Fruit fly (Drosophila melanogaster): ENCODE results near the gene yellow-h.

Gene yellow-h

DNA sequence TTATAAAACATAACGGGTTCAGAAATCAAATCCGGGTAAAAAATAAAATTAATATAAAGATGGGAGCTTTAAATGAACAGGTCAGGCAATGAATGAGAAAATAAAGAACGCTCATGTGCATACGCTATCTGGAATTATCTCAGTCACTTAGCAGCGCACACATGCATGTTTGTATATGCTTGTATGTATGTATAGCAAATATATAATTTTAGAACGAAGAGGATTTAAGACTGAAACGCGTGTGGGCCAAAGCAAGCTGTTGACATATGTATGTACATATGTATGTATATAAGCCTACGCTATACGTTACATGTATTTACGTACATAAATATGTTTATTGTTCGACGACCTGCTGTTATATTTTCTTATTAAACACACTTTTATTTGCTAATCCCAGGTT lies 1.9 kb upstream of the yellow-h start (continued):
- TF ChIP-seq amos (GFP tag; IDR thresholded peaks at IDR 0.05; ENCODE audit: partially characterized antibody) (no peak), sens-2 (GFP tag; IDR thresholded peaks at IDR 0.05) (no peak), jigr1 (GFP tag; IDR thresholded peaks at IDR 0.05) (no peak), CG12391 (tag; optimal IDR thresholded peaks at IDR 0.05) (no peak), disco-r (GFP tag; optimal IDR thresholded peaks at IDR 0.05) (no peak), lilli (GFP tag; optimal IDR thresholded peaks at IDR 0.05) (peak; percentile 5), pnt (GFP tag; optimal IDR thresholded peaks at IDR 0.05) (no peak), Taf1 (GFP tag; IDR thresholded peaks at IDR 0.05) (no peak), CG1792 (GFP tag; optimal IDR thresholded peaks at IDR 0.05) (no peak), prd (optimal IDR thresholded peaks at IDR 0.05) (no peak), prd (GFP tag; IDR thresholded peaks at IDR 0.05) (no peak), CG2889 (GFP tag; IDR thresholded peaks at IDR 0.05) (no peak), CG17568 (GFP tag; optimal IDR thresholded peaks at IDR 0.05) (peak; percentile 77), nerfin-1 (tag; optimal IDR thresholded peaks at IDR 0.05) (no peak), repo (GFP tag; optimal IDR thresholded peaks at IDR 0.05) (no peak), CG5180 (GFP tag; optimal IDR thresholded peaks at IDR 0.05) (no peak), CG2129 (GFP tag; IDR thresholded peaks at IDR 0.05; ENCODE audit: partially characterized antibody) (no peak), mirr (GFP tag; optimal IDR thresholded peaks at IDR 0.05) (no peak), caup (GFP tag; optimal IDR thresholded peaks at IDR 0.05; ENCODE audit: severe bottlenecking) (no peak), fd3F (GFP tag; optimal IDR thresholded peaks at IDR 0.05) (no peak), CG13287 (GFP tag; IDR thresholded peaks at IDR 0.05; ENCODE audit: partially characterized antibody) (no peak), Scr (GFP tag; IDR thresholded peaks at IDR 0.05; ENCODE audit: partially characterized antibody) (no peak), CG16815 (GFP tag; optimal IDR thresholded peaks at IDR 0.05) (no peak), CG4404 (GFP tag; IDR thresholded peaks at IDR 0.05) (no peak), grn (GFP tag; optimal IDR thresholded peaks at IDR 0.05) (no peak), stc (GFP tag; IDR thresholded peaks at IDR 0.05) (no peak; the same call in 1 of the 2 replicates), gt (GFP tag; IDR thresholded peaks at IDR 0.05) (no peak), Max (GFP tag; optimal IDR thresholded peaks at IDR 0.05) (peak; percentile 8), btn (GFP tag; optimal IDR thresholded peaks at IDR 0.05) (no peak), CG3847 (GFP tag; IDR thresholded peaks at IDR 0.05) (no peak), pan (optimal IDR thresholded peaks at IDR 0.05) (no peak), pan (GFP tag; optimal IDR thresholded peaks at IDR 0.05 in 1 of 2, IDR thresholded peaks at IDR 0.05 in 1 of 2) (no peak), psq (GFP tag; optimal IDR thresholded peaks at IDR 0.05) (no peak), Antp (GFP tag; optimal IDR thresholded peaks at IDR 0.05) (no peak), NK7.1 (GFP tag; optimal IDR thresholded peaks at IDR 0.05) (no peak), gce (GFP tag; IDR thresholded peaks at IDR 0.05) (no peak), CG14710 (tag; optimal IDR thresholded peaks at IDR 0.05) (no peak), eyg (GFP tag; optimal IDR thresholded peaks at IDR 0.05) (peak; percentile 44), CG10267 (tag; optimal IDR thresholded peaks at IDR 0.05) (no peak), Adf1 (GFP tag; IDR thresholded peaks at IDR 0.05) (no peak), CG6175 (GFP tag; IDR thresholded peaks at IDR 0.05) (no peak), CTCF (GFP tag; optimal IDR thresholded peaks at IDR 0.05) (no peak), Chrac-16 (GFP tag; optimal IDR thresholded peaks at IDR 0.05) (no peak), YL-1 (GFP tag; optimal IDR thresholded peaks at IDR 0.05) (peak; percentile 48), CG10147 (GFP tag; optimal IDR thresholded peaks at IDR 0.05) (no peak), grau (tag; optimal IDR thresholded peaks at IDR 0.05) (no peak), Rx (GFP tag; IDR thresholded peaks at IDR 0.05) (no peak), zf30C (GFP tag; optimal IDR thresholded peaks at IDR 0.05) (no peak), CG18476 (GFP tag; optimal IDR thresholded peaks at IDR 0.05) (no peak), Xbp1 (GFP tag; optimal IDR thresholded peaks at IDR 0.05) (no peak), CG11085 (GFP tag; IDR thresholded peaks at IDR 0.05) (no peak), trh (GFP tag; optimal IDR thresholded peaks at IDR 0.05) (no peak), pfk (GFP tag; optimal IDR thresholded peaks at IDR 0.05) (peak; percentile 49)

Measured in whole organism, embryonic.